Fruit fly (Drosophila melanogaster): Measurements from ENCODE around the gene 5PtaseI.
A peak's percentile ranks its signal among the peaks of the same experiment; 100 is the strongest.

The 5PtaseI gene

DNA sequence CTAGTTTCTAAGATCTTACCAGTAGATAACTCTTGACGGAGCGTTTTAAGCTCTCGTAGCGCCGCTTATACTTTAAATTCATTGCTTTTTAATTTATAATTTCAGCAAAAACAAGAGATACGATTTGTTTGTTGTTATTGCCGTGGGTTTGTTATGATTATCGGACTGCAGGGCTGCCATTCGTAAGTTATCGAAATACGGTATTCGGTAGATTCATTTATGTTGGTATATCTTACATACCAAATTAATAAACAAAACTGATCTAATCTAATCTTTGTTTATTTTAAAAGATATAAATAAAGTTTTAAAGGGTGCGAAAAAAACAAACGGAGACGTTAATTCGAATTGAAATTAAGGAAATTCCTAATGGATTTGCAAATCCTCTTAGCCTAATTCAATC, 11.1 kb upstream of the 5PtaseI start, which contains the start of the genes CG31111 and stac (continued):
- TF ChIP-seq kni (GFP tag; optimal IDR thresholded peaks at IDR 0.05) (no peak), CG14710 (tag; optimal IDR thresholded peaks at IDR 0.05) (peak; percentile 17), tin (GFP tag; optimal IDR thresholded peaks at IDR 0.05) (no peak), CG10274 (GFP tag; optimal IDR thresholded peaks at IDR 0.05) (no peak), Blimp-1 (GFP tag; optimal IDR thresholded peaks at IDR 0.05) (no peak), CG43689 (GFP tag; IDR thresholded peaks at IDR 0.05) (no peak), CG14441 (GFP tag; IDR thresholded peaks at IDR 0.05) (no peak), ken (GFP tag; IDR thresholded peaks at IDR 0.05) (no peak), NC2α (GFP tag; optimal IDR thresholded peaks at IDR 0.05) (no peak), CG4404 (GFP tag; IDR thresholded peaks at IDR 0.05) (no peak), Ets97D (GFP tag; optimal IDR thresholded peaks at IDR 0.05) (peak; percentile 40), CG8089 (GFP tag; optimal IDR thresholded peaks at IDR 0.05) (no peak), CG9876 (GFP tag; optimal IDR thresholded peaks at IDR 0.05) (no peak), Sry-β (GFP tag; optimal IDR thresholded peaks at IDR 0.05) (no peak), CG30403 (GFP tag; optimal IDR thresholded peaks at IDR 0.05) (no peak), Atf-2 (GFP tag; optimal IDR thresholded peaks at IDR 0.05) (no peak), CG11398 (GFP tag; optimal IDR thresholded peaks at IDR 0.05) (no peak), hbn (GFP tag; IDR thresholded peaks at IDR 0.05; ENCODE audit: partially characterized antibody) (no peak), CG13123 (GFP tag; optimal IDR thresholded peaks at IDR 0.05) (no peak), CG5245 (GFP tag; optimal IDR thresholded peaks at IDR 0.05) (no peak), crp (GFP tag; optimal IDR thresholded peaks at IDR 0.05) (peak in 1 of 2 experiments; percentile 17), ewg (GFP tag; optimal IDR thresholded peaks at IDR 0.05) (no peak), CG2202 (tag; optimal IDR thresholded peaks at IDR 0.05) (no peak), CG15479 (GFP tag; optimal IDR thresholded peaks at IDR 0.05) (no peak), CG7963 (GFP tag; IDR thresholded peaks at IDR 0.05; ENCODE audit: partially characterized antibody) (no peak), dati (GFP tag; IDR thresholded peaks at IDR 0.05) (no peak), Sry-δ (GFP tag; optimal IDR thresholded peaks at IDR 0.05) (peak; percentile 4), CG14860 (GFP tag; IDR thresholded peaks at IDR 0.05; ENCODE audit: partially characterized antibody) (no peak), CG7928 (GFP tag; optimal IDR thresholded peaks at IDR 0.05) (peak; percentile 8), CG17612 (GFP tag; IDR thresholded peaks at IDR 0.05) (no peak), CG17328 (GFP tag; IDR thresholded peaks at IDR 0.05) (no peak), CG17385 (GFP tag; optimal IDR thresholded peaks at IDR 0.05) (peak; percentile 19), scrt (GFP tag; optimal IDR thresholded peaks at IDR 0.05) (no peak), sens (GFP tag) (peak; percentile 53), Camta (GFP tag; optimal IDR thresholded peaks at IDR 0.05) (no peak), pho (GFP tag; optimal IDR thresholded peaks at IDR 0.05) (no peak), wdn (GFP tag; IDR thresholded peaks at IDR 0.05) (no peak), sob (GFP tag; IDR thresholded peaks at IDR 0.05) (no peak), CG34422 (GFP tag; IDR thresholded peaks at IDR 0.05) (no peak), sens-2 (GFP tag; IDR thresholded peaks at IDR 0.05) (no peak), CG12942 (GFP tag; optimal IDR thresholded peaks at IDR 0.05) (no peak), ab (GFP tag; optimal IDR thresholded peaks at IDR 0.05) (no peak), sug (tag; optimal IDR thresholded peaks at IDR 0.05) (peak; percentile 14), sna (GFP tag; IDR thresholded peaks at IDR 0.05; ENCODE audit: partially characterized antibody) (no peak), CG4282 (GFP tag; optimal IDR thresholded peaks at IDR 0.05) (no peak), grau (tag; optimal IDR thresholded peaks at IDR 0.05) (peak; percentile 14), CG9797 (GFP tag; optimal IDR thresholded peaks at IDR 0.05) (peak; percentile 46), CG13424 (tag; optimal IDR thresholded peaks at IDR 0.05) (no peak), CG13287 (GFP tag; IDR thresholded peaks at IDR 0.05; ENCODE audit: partially characterized antibody) (peak; percentile 37; the same call in 1 of the 2 replicates), Side (GFP tag; optimal IDR thresholded peaks at IDR 0.05) (no peak), pan (optimal IDR thresholded peaks at IDR 0.05) (no peak), pan (GFP tag; optimal IDR thresholded peaks at IDR 0.05 in 1 of 2, IDR thresholded peaks at IDR 0.05 in 1 of 2) (no peak)
